Fruit fly (Drosophila melanogaster) whole organism, embryonic: ENCODE measurements around the gene barc.

Experiments used
- Adf1 ChIP-seq: fragments of 200-800 bp; sonication (Bioruptor generic); IDR thresholded peaks from 2 replicates; pipeline ENCODE4 v1.3.6; 2022; ENCODE audit warnings: missing biosample characterization, missing genetic modification characterization
- B-H1 ChIP-seq: fragments of 200-800 bp; sonication (Bioruptor generic); IDR thresholded peaks from 3 replicates; pipeline ENCODE4 v1.3.6; 2022; ENCODE audit warnings: missing biosample characterization, missing genetic modification characterization
- Bteb2 ChIP-seq: fragments of 200-800 bp; sonication (Bioruptor generic); optimal IDR thresholded peaks from 2 replicates; lab custom pipeline; 2016; ENCODE audit warnings: missing biosample characterization, missing genetic modification characterization
- CG10321 ChIP-seq: fragments of 200-800 bp; sonication (Bioruptor generic); IDR thresholded peaks from 2 replicates; pipeline ENCODE4 v1.3.6; 2022; ENCODE audit warnings: missing biosample characterization, missing genetic modification characterization
- CG12659 ChIP-seq: fragments of 200-800 bp; sonication (Bioruptor generic); optimal IDR thresholded peaks from 3 replicates; lab custom pipeline; 2017; ENCODE audit warnings: mild to moderate bottlenecking, missing biosample characterization, missing genetic modification reagents, missing genetic modification characterization
- CG12744 ChIP-seq: fragments of 200-800 bp; sonication (Bioruptor generic); optimal IDR thresholded peaks from 2 replicates; lab custom pipeline; 2016; ENCODE audit warnings: missing biosample characterization, missing genetic modification characterization
- CG1529 ChIP-seq: fragments of 200-800 bp; sonication (Bioruptor generic); optimal IDR thresholded peaks from 3 replicates; lab custom pipeline; 2018; ENCODE audit warnings: missing biosample characterization, missing genetic modification characterization
- CG2889 ChIP-seq: fragments of 200-800 bp; sonication (Bioruptor generic); IDR thresholded peaks from 3 replicates; pipeline ENCODE4 v1.3.6; 2022; ENCODE audit warnings: missing biosample characterization, missing genetic modification characterization
- CG30403 ChIP-seq: fragments of 200-800 bp; sonication (Bioruptor generic); optimal IDR thresholded peaks from 3 replicates; lab custom pipeline; 2016; ENCODE audit warnings: missing biosample characterization, missing genetic modification characterization
- CG3065 ChIP-seq: fragments of 200-800 bp; sonication (Bioruptor generic); optimal IDR thresholded peaks from 2 replicates; lab custom pipeline; 2016; ENCODE audit warnings: missing biosample characterization, missing genetic modification characterization
- CG31224 ChIP-seq: fragments of 200-800 bp; sonication (Bioruptor generic); IDR thresholded peaks from 2 replicates; pipeline ENCODE4 v1.3.6; 2022; ENCODE audit warnings: missing biosample characterization, missing genetic modification characterization
- CG32532 ChIP-seq: fragments of 200-800 bp; sonication (Bioruptor generic); IDR thresholded peaks from 2 replicates; pipeline ENCODE4 v1.3.6; 2022; ENCODE audit warnings: missing biosample characterization, missing genetic modification characterization
- CG3838 ChIP-seq: fragments of 200-800 bp; sonication (Bioruptor generic); optimal IDR thresholded peaks from 3 replicates; lab custom pipeline; 2016; ENCODE audit warnings: missing biosample characterization, missing genetic modification characterization
- CG4360 ChIP-seq: fragments of 200-800 bp; sonication (Bioruptor generic); IDR thresholded peaks from 2 replicates; pipeline ENCODE4 v1.3.6; 2022; ENCODE audit warnings: missing biosample characterization, missing genetic modification characterization
- CG4707 ChIP-seq: fragments of 200-800 bp; sonication (Bioruptor generic); optimal IDR thresholded peaks from 2 replicates; lab custom pipeline; 2018; ENCODE audit warnings: missing biosample characterization, mild to moderate bottlenecking, missing genetic modification characterization, moderate library complexity
- CG4730 ChIP-seq: fragments of 200-800 bp; sonication (Bioruptor generic); IDR thresholded peaks from 2 replicates; pipeline ENCODE4 v1.3.6; 2022; ENCODE audit warnings: missing biosample characterization, missing genetic modification characterization
- CG4854 ChIP-seq: fragments of 200-800 bp; sonication (Bioruptor generic); optimal IDR thresholded peaks from 2 replicates; lab custom pipeline; 2016; ENCODE audit warnings: missing biosample characterization, missing genetic modification characterization, inconsistent platforms
- CG6791 ChIP-seq: fragments of 200-800 bp; sonication (Bioruptor generic); IDR thresholded peaks from 3 replicates; pipeline ENCODE4 v1.3.6; 2022; ENCODE audit warnings: missing biosample characterization, missing genetic modification characterization; ENCODE audit not compliant: partially characterized antibody
- CG7963 ChIP-seq: fragments of 200-800 bp; sonication (Bioruptor generic); IDR thresholded peaks from 3 replicates; pipeline ENCODE4 v1.3.6; 2022; ENCODE audit warnings: missing biosample characterization, missing genetic modification characterization; ENCODE audit not compliant: partially characterized antibody
- D19A ChIP-seq: fragments of 200-800 bp; optimal IDR thresholded peaks from 3 replicates; lab custom pipeline; 2019; ENCODE audit warnings: missing biosample characterization, mild to moderate bottlenecking, missing genetic modification characterization, moderate library complexity
- Dref ChIP-seq: fragments of 200-800 bp; sonication (Bioruptor generic); IDR thresholded peaks from 2 replicates; pipeline ENCODE4 v1.3.6; 2022; ENCODE audit warnings: missing biosample characterization, missing genetic modification characterization
- Elba2 ChIP-seq: fragments of 200-800 bp; sonication (Bioruptor generic); optimal IDR thresholded peaks from 3 replicates; lab custom pipeline; 2016; ENCODE audit warnings: missing biosample characterization, missing genetic modification characterization
- Fer2 ChIP-seq: fragments of 200-800 bp; sonication (Bioruptor generic); optimal IDR thresholded peaks from 2 replicates; lab custom pipeline; 2018; ENCODE audit warnings: missing biosample characterization, mild to moderate bottlenecking, missing genetic modification characterization, moderate library complexity
- Hr51 ChIP-seq, 2 experiments: fragments of 200-800 bp; sonication (Bioruptor generic); optimal IDR thresholded peaks; 2 replicates in 1 of 2; 3 replicates in 1 of 2; lab custom pipeline; 2016 to 2018; ENCODE audit warnings: missing biosample characterization in 2 of 2, missing genetic modification characterization in 2 of 2, mild to moderate bottlenecking in 1 of 2, moderate library complexity in 1 of 2
- Kr ChIP-seq: fragments of 200-800 bp; sonication (Bioruptor generic); optimal IDR thresholded peaks from 2 replicates; lab custom pipeline; 2017; ENCODE audit warnings: missing biosample characterization, mild to moderate bottlenecking, missing genetic modification characterization
- MTF-1 ChIP-seq: fragments of 200-800 bp; sonication (Bioruptor generic); optimal IDR thresholded peaks from 2 replicates; lab custom pipeline; 2018; ENCODE audit warnings: missing biosample characterization, mild to moderate bottlenecking, missing genetic modification characterization, borderline replicate concordance
- Mad ChIP-seq: fragments of 200-800 bp; sonication (Bioruptor generic); optimal IDR thresholded peaks from 2 replicates; lab custom pipeline; 2016; ENCODE audit warnings: missing biosample characterization, missing genetic modification characterization
- Max ChIP-seq: fragments of 200-800 bp; sonication (Bioruptor generic); optimal IDR thresholded peaks from 2 replicates; lab custom pipeline; 2016; ENCODE audit warnings: missing biosample characterization, mild to moderate bottlenecking, missing genetic modification characterization
- Nf-YB ChIP-seq: fragments of 200-800 bp; sonication (Bioruptor generic); optimal IDR thresholded peaks from 3 replicates; lab custom pipeline; 2019; ENCODE audit warnings: missing biosample characterization, mild to moderate bottlenecking, missing genetic modification characterization, moderate library complexity
- Poxn ChIP-seq: fragments of 200-800 bp; sonication (Bioruptor generic); IDR thresholded peaks from 2 replicates; pipeline ENCODE4 v1.3.6; 2022; ENCODE audit warnings: missing biosample characterization, missing genetic modification characterization
- Rfx ChIP-seq: fragments of 200-800 bp; sonication (Bioruptor generic); IDR thresholded peaks from 2 replicates; pipeline ENCODE4 v1.3.6; 2022; ENCODE audit warnings: missing biosample characterization, missing genetic modification characterization
- amos ChIP-seq: fragments of 200-800 bp; sonication (Bioruptor generic); IDR thresholded peaks from 2 replicates; pipeline ENCODE4 v1.3.6; 2022; ENCODE audit warnings: missing biosample characterization, missing genetic modification characterization; ENCODE audit not compliant: partially characterized antibody
- chm ChIP-seq: fragments of 200-800 bp; sonication (Bioruptor generic); IDR thresholded peaks from 2 replicates; pipeline ENCODE4 v1.3.6; 2022; ENCODE audit warnings: missing biosample characterization, missing genetic modification characterization
- corto ChIP-seq: fragments of 200-800 bp; sonication (Bioruptor generic); optimal IDR thresholded peaks from 2 replicates; lab custom pipeline; 2016; ENCODE audit warnings: missing biosample characterization, mild to moderate bottlenecking, missing genetic modification characterization, moderate library complexity
- cwo ChIP-seq: fragments of 200-800 bp; sonication (Bioruptor generic); optimal IDR thresholded peaks from 3 replicates; lab custom pipeline; 2017; ENCODE audit warnings: missing biosample characterization, missing genetic modification characterization, mild to moderate bottlenecking, moderate library complexity, missing genetic modification reagents
- dati ChIP-seq: fragments of 200-800 bp; sonication (Bioruptor generic); IDR thresholded peaks from 2 replicates; pipeline ENCODE4 v1.3.6; 2022; ENCODE audit warnings: missing biosample characterization, missing genetic modification characterization
- dmrt99B ChIP-seq: fragments of 200-800 bp; sonication (Bioruptor generic); optimal IDR thresholded peaks from 2 replicates; lab custom pipeline; 2018; ENCODE audit warnings: missing biosample characterization, mild to moderate bottlenecking, missing genetic modification characterization, moderate library complexity
- esg ChIP-seq: fragments of 200-800 bp; sonication (Bioruptor generic); conservative IDR thresholded peaks from 2 replicates; pipeline ENCODE4 v1.3.6; 2022; ENCODE audit warnings: missing biosample characterization, missing genetic modification characterization
- ftz-f1 ChIP-seq: fragments of 200-800 bp; sonication (Bioruptor generic); optimal IDR thresholded peaks from 2 replicates; lab custom pipeline; 2016; ENCODE audit warnings: missing biosample characterization, missing genetic modification characterization
- hbn ChIP-seq: fragments of 200-800 bp; sonication (Bioruptor generic); IDR thresholded peaks from 2 replicates; pipeline ENCODE4 v1.3.6; 2022; ENCODE audit warnings: missing biosample characterization, missing genetic modification characterization; ENCODE audit not compliant: partially characterized antibody
- ind ChIP-seq: fragments of 200-800 bp; sonication (Bioruptor generic); optimal IDR thresholded peaks from 3 replicates; lab custom pipeline; 2016; ENCODE audit warnings: missing biosample characterization, missing genetic modification characterization
- kni ChIP-seq: fragments of 200-800 bp; sonication (Bioruptor generic); optimal IDR thresholded peaks from 3 replicates; lab custom pipeline; 2017; ENCODE audit warnings: mild to moderate bottlenecking, missing biosample characterization, missing genetic modification reagents, missing genetic modification characterization
- lov ChIP-seq, 2 experiments: fragments of 200-800 bp in 1 of 2; fragments of >200 bp in 1 of 2; sonication (Bioruptor generic) in 1 of 2; IDR thresholded peaks in 1 of 2; optimal IDR thresholded peaks in 1 of 2; 2 replicates in 1 of 2; 3 replicates in 1 of 2; pipeline versions ENCODE4 v1.3.6 to Lab custom; 2017 to 2022; ENCODE audit warnings: missing biosample characterization in 1 of 2, missing genetic modification characterization in 1 of 2
- pan ChIP-seq, 4 experiments: fragments of >200 bp in 3 of 4; fragments of 200-800 bp in 1 of 4; sonication (Bioruptor generic) in 1 of 4; optimal IDR thresholded peaks in 3 of 4; IDR thresholded peaks in 1 of 4; 2 replicates each; pipeline versions ENCODE4 v1.3.6 to Lab custom; 2017 to 2022; ENCODE audit warnings: missing biosample characterization in 2 of 4, missing genetic modification characterization in 2 of 4, mixed read lengths in 1 of 4
- ranshi ChIP-seq: fragments of 200-800 bp; sonication (Bioruptor generic); IDR thresholded peaks from 2 replicates; pipeline ENCODE4 v1.3.6; 2022; ENCODE audit warnings: missing biosample characterization, missing genetic modification characterization
- sd ChIP-seq: fragments of 200-800 bp; sonication (Bioruptor generic); optimal IDR thresholded peaks from 3 replicates; lab custom pipeline; 2018; ENCODE audit warnings: missing biosample characterization, mild to moderate bottlenecking, missing genetic modification characterization, moderate library complexity
- ssp ChIP-seq: fragments of 200-800 bp; sonication (Bioruptor generic); IDR thresholded peaks from 2 replicates; pipeline ENCODE4 v1.3.6; 2022; ENCODE audit warnings: missing biosample characterization, missing genetic modification characterization
- vfl ChIP-seq: fragments of 200-800 bp; sonication (Bioruptor generic); optimal IDR thresholded peaks from 2 replicates; lab custom pipeline; 2016; ENCODE audit warnings: missing biosample characterization, missing genetic modification characterization
- zfh1 ChIP-seq: fragments of 200-800 bp; sonication (Bioruptor generic); IDR thresholded peaks from 3 replicates; pipeline ENCODE4 v1.3.6; 2022; ENCODE audit warnings: missing biosample characterization, missing genetic modification characterization
- zfh2 ChIP-seq: fragments of 200-800 bp; sonication (Bioruptor generic); optimal IDR thresholded peaks from 2 replicates; lab custom pipeline; 2016; ENCODE audit warnings: missing biosample characterization, missing genetic modification characterization

The barc gene

dm6 chr3L:21453623-21454022 is 20.7 kb upstream of the barc start (continued):
- TF ChIP-seq pan (optimal IDR thresholded peaks at IDR 0.05; lab: Kevin White, UChicago), result no peak
- TF ChIP-seq pan (GFP tag; optimal IDR thresholded peaks at IDR 0.05 in 1 of 2, IDR thresholded peaks at IDR 0.05 in 1 of 2), result peak in 1 of 2 experiments; percentile 36
- no peak for TF ChIP-seq zfh2 (GFP tag; lab: Kevin White, UChicago)
- TF ChIP-seq kni (GFP tag; lab: Kevin White, UChicago), result no peak
- TF ChIP-seq CG12744 (GFP tag; lab: Kevin White, UChicago), result no peak
- 0 out of 2 replicates have a peak, but pooled peaks have one; percentile 36 for TF ChIP-seq esg (GFP tag; lab: Robert Waterston, UW)
- no peak for TF ChIP-seq CG6791 (GFP tag; lab: Robert Waterston, UW)
- no peak for TF ChIP-seq amos
- no peak for TF ChIP-seq Rfx (GFP tag; lab: Robert Waterston, UW)
- TF ChIP-seq Mad, result no peak
- TF ChIP-seq dmrt99B, result peak; percentile 61
- TF ChIP-seq CG2889 (GFP tag; lab: Robert Waterston, UW), result no peak
- no peak for TF ChIP-seq Elba2 (GFP tag; lab: Kevin White, UChicago)
- no peak for TF ChIP-seq corto (GFP tag; lab: Kevin White, UChicago)
- peak; percentile 68 for TF ChIP-seq D19A (tag; lab: Kevin White, UChicago)
- no peak for TF ChIP-seq Hr51 (GFP tag; optimal IDR thresholded peaks at IDR 0.05; lab: Kevin White, UChicago)
- TF ChIP-seq ranshi, result peak; percentile 37; the same call in 1 of the 2 replicates
- TF ChIP-seq ftz-f1, result no peak
- TF ChIP-seq Dref, result no peak
- no peak for TF ChIP-seq CG3838
- TF ChIP-seq Adf1, result no peak
- TF ChIP-seq CG4854 (GFP tag; lab: Kevin White, UChicago), result no peak
- TF ChIP-seq hbn (GFP tag; lab: Robert Waterston, UW), result no peak
- no peak for TF ChIP-seq CG4707
- peak; percentile 28 for TF ChIP-seq CG1529
- no peak for TF ChIP-seq CG12659 (GFP tag; lab: Kevin White, UChicago)
- no peak for TF ChIP-seq vfl (GFP tag; lab: Kevin White, UChicago)
- TF ChIP-seq dati (GFP tag; lab: Robert Waterston, UW), result no peak
- TF ChIP-seq CG32532 (GFP tag; lab: Robert Waterston, UW), result no peak
- no peak for TF ChIP-seq CG3065 (GFP tag; lab: Kevin White, UChicago)
- no peak for TF ChIP-seq Poxn (GFP tag; lab: Robert Waterston, UW)
- TF ChIP-seq CG4360 (GFP tag; lab: Robert Waterston, UW), result no peak
- TF ChIP-seq Max (GFP tag; lab: Kevin White, UChicago), result peak; percentile 43
- TF ChIP-seq CG7963 (GFP tag; lab: Robert Waterston, UW), result no peak
- peak; percentile 41; the same call in 1 of the 2 replicates for TF ChIP-seq ssp (GFP tag; lab: Robert Waterston, UW)
- TF ChIP-seq sd (tag; lab: Kevin White, UChicago), result no peak
- TF ChIP-seq lov (optimal IDR thresholded peaks at IDR 0.05; lab: Kevin White, UChicago), result no peak
- no peak for TF ChIP-seq lov (GFP tag; IDR thresholded peaks at IDR 0.05; lab: Robert Waterston, UW)
- TF ChIP-seq CG4730 (GFP tag; lab: Robert Waterston, UW), result no peak
- no peak for TF ChIP-seq CG10321 (GFP tag; lab: Robert Waterston, UW)
- no peak for TF ChIP-seq B-H1 (GFP tag; lab: Robert Waterston, UW)
- peak; percentile 40 for TF ChIP-seq CG30403
- TF ChIP-seq Kr (GFP tag; lab: Kevin White, UChicago), result no peak
- TF ChIP-seq ind (GFP tag; lab: Kevin White, UChicago), result peak; percentile 11
- TF ChIP-seq MTF-1, result no peak
- peak; percentile 36 for TF ChIP-seq Nf-YB
- TF ChIP-seq CG31224, result 0 out of 2 replicates have a peak, but pooled peaks have one; percentile 15
- no peak for TF ChIP-seq Bteb2
- peak; percentile 81 for TF ChIP-seq zfh1 (GFP tag; lab: Robert Waterston, UW)
- no peak for TF ChIP-seq cwo
- no peak for TF ChIP-seq Fer2 (tag; lab: Kevin White, UChicago)
- TF ChIP-seq chm (GFP tag; lab: Robert Waterston, UW), result peak; percentile 81; the same call in 1 of the 2 replicates
